Worm (Caenorhabditis elegans): ENCODE results near the gene cnb-1.
"Not testable (repeated sequence)": the region's sequence is repeated elsewhere in the genome, so short reads cannot be mapped to it uniquely, and the experiment has no call there.

cnb-1 gene

DNA sequence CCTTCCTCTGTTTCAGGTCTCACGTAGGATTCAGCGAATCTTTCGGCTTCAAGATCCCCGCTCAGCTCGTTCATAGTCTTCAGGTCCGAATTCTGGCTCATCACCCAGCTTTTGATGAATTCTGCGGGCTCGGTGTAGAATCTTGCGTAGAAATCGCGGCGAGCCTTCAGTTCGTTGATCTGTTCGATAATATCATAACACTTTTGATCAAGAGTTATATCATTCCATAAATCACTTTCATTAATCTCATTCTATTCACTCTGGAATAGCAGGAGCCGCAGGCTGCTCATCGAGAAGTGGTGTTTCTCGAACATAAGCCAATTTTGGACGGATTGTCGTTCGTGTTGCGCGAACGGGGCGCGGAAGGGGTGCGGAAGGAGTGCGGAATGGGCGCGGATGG is 19.5 kb downstream of the cnb-1 start, which contains the start of gene K03B8.4:
Gene K03B8.4 (minus strand): TSS at position 101 of the 400 bp plus-strand sequence.
- TF ChIP-seq cebp-1 (GFP tag; IDR thresholded peaks at IDR 0.05); cebp-1 (tag; optimal IDR thresholded peaks at IDR 0.05); dpl-1 (GFP tag; optimal IDR thresholded peaks at IDR 0.05); mxl-1 (tag; optimal IDR thresholded peaks at IDR 0.05): not testable (repeated sequence)

DNA sequence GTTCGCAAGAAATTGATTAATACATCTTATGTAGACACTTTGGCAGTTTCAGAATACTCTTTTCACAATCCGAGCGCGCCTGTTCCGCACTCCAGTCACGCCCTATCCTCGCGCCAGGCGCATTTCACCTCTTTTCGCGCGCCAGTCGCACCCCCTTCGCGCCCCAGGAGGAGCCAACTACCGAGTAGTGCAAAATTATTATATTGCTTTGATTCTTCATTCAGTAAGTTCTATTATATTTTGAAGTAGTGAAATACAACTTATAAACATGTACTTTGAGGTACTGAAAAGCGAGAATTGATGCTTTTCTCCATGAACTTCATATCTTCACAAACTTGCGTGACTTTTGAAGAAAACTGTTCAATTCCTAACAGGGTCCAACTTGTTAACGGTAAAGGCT is 20.6 kb downstream of the cnb-1 start, which contains the start of gene nas-18:
Gene nas-18 (plus strand): TSS at position 301 of the 400 bp plus-strand sequence.
- not testable (repeated sequence) for TF ChIP-seq K11D2.4 (GFP tag; IDR thresholded peaks at IDR 0.05); D2030.7 (GFP tag; IDR thresholded peaks at IDR 0.05); aptf-2 (GFP tag; conservative IDR thresholded peaks at IDR 0.05)

DNA sequence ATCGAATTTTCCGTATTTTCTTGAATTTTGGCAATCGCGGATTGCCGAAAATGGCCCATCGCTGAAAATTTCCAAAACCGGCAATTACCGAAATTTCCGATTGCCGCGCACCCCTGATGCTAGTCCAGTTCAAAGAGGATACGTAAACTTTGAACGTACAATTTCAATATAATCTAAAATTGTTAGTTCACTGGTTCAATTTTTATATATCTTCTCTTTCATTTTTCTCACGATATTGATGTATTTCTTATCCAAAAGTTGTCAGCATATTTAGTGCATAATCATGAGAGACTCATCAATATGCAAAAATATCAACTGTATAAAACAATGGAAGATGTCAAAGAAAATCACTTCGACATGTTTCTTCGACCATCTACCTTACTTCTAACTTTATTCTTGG is 23.1 kb downstream of the cnb-1 start, which contains the start of gene nas-17:
Gene nas-17 (plus strand): TSS at position 301 of the 400 bp plus-strand sequence.
- TF ChIP-seq lsl-1 (GFP tag; optimal IDR thresholded peaks at IDR 0.05) (no peak), tlf-1 (GFP tag; optimal IDR thresholded peaks at IDR 0.05) (no peak), B0261.1 (tag; optimal IDR thresholded peaks at IDR 0.05) (no peak), ztf-18 (tag; optimal IDR thresholded peaks at IDR 0.05) (no peak), lin-26 (GFP tag; IDR thresholded peaks at IDR 0.05) (no peak), ztf-28 (GFP tag; IDR thresholded peaks at IDR 0.05) (no peak), gei-17 (GFP tag; optimal IDR thresholded peaks at IDR 0.05) (no peak), snpc-3.4 (tag; optimal IDR thresholded peaks at IDR 0.05) (no peak)

DNA sequence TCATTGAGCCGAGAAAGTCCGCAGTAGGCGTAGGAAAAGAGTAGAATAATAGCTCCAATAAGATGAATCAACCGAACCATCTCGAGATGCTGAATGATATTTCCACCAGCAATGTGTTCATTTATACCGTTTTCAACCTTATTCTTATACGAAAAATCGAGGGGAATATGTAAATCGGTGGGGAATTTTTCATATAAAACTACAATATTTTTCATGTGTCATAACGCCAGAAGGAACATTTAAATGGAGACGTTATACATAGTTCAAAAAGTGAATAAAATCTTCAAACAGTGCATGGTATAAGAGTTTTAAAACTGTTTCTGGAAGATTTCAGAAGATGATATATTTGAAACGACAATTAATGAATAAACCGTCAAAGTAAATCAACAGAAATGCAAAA is 27.1 kb downstream of the cnb-1 start, which contains the start of gene nas-19:
Gene nas-19 (minus strand): TSS at position 101 of the 400 bp plus-strand sequence.
- TF ChIP-seq snpc-4 (GFP tag; optimal IDR thresholded peaks at IDR 0.05) (no peak), snpc-4 (tag; optimal IDR thresholded peaks at IDR 0.05) (no peak), mcd-1 (GFP tag; IDR thresholded peaks at IDR 0.05) (no peak), snpc-1.3 (tag; optimal IDR thresholded peaks at IDR 0.05; ENCODE audit: insufficient read depth) (no peak), lsl-1 (GFP tag; optimal IDR thresholded peaks at IDR 0.05) (no peak), nhr-80 (tag; optimal IDR thresholded peaks at IDR 0.05) (no peak), hrde-1 (tag; optimal IDR thresholded peaks at IDR 0.05; ENCODE audit: borderline replicate concordance) (no peak), nhr-90 (tag; optimal IDR thresholded peaks at IDR 0.05) (no peak), zim-3 (tag; optimal IDR thresholded peaks at IDR 0.05) (no peak), mxl-1 (tag; optimal IDR thresholded peaks at IDR 0.05) (no peak), lin-54 (GFP tag; optimal IDR thresholded peaks at IDR 0.05) (no peak), hsf-1 (GFP tag; IDR thresholded peaks at IDR 0.05) (no peak), T07F8.4 (tag; optimal IDR thresholded peaks at IDR 0.05) (no peak), ccch-3 (GFP tag; optimal IDR thresholded peaks at IDR 0.05) (no peak), aptf-2 (GFP tag; conservative IDR thresholded peaks at IDR 0.05) (no peak)

DNA sequence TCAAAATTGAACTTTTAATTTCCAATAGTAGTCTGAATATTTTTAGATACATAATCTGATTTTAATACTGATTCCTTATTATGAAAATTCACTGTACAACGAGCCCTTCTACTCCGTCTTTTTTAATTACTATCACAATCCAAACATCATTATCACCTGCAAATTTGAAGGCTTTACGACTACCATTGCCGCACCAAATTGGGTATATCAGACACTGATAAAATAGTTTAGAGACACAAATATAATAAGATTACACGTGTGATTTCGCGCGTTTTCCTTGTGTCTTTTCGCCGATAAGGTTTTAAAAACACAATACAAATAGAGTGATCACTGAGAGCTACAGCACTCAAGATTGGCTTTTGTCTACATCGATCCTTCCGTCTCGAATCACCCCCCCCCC is 27.5 kb downstream of the cnb-1 start:
- TF ChIP-seq somi-1 (GFP tag; optimal IDR thresholded peaks at IDR 0.05) (no peak), lir-1 (GFP tag; conservative IDR thresholded peaks at IDR 0.05) (no peak), fkh-3 (tag; optimal IDR thresholded peaks at IDR 0.05) (no peak), attf-6 (GFP tag; IDR thresholded peaks at IDR 0.05) (no peak), K11D2.4 (GFP tag; IDR thresholded peaks at IDR 0.05) (no peak), aptf-3 (GFP tag; IDR thresholded peaks at IDR 0.05) (no peak), lin-26 (GFP tag; IDR thresholded peaks at IDR 0.05) (no peak), F57C9.4 (tag; optimal IDR thresholded peaks at IDR 0.05) (no peak)

All from whole organism, young adult.